Worm (Caenorhabditis elegans) whole organism, mixed stage, embryonic: ENCODE data around the gene srx-50.

Experiments used
- ceh-43 ChIP-seq: fragments of 200-800 bp; sonication (Bioruptor generic); optimal IDR thresholded peaks from 2 replicates; lab custom pipeline; 2018; ENCODE audit warnings: mild to moderate bottlenecking, missing genetic modification characterization, moderate library complexity, missing compliant biosample characterization
- mab-5 ChIP-seq: fragments of 150-350 bp; optimal IDR thresholded peaks from 2 replicates; lab custom pipeline; 2014; ENCODE audit warnings: missing biosample characterization, missing genetic modification characterization
- nhr-12 ChIP-seq: fragments of 150-350 bp; optimal IDR thresholded peaks from 2 replicates; lab custom pipeline; 2014; ENCODE audit warnings: missing biosample characterization, missing genetic modification characterization
- nhr-237 ChIP-seq: fragments of 150-350 bp; optimal IDR thresholded peaks from 2 replicates; lab custom pipeline; 2014; ENCODE audit warnings: missing biosample characterization, missing genetic modification characterization

DNA sequence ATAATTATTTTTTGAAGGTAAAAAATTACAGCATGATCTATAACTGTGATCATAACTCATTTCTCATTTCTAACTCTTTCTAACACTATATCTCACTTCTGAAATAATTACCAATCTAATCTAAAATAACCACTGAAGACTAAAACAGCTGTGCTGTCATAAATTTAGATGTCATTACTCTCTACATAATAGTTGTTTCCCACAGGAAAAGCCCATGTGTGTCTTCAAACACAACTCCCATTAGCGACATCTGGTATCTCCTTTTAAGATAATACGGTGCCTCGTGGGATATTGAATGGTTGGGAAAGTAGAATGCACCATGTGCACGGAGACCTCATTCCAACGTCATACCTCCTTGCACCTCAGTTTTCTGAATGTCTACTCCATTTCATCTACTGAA is 7.2 kb downstream of the srx-50 start, which contains the start of gene Y43B11AL.1:
- TF ChIP-seq nhr-12 (no peak), nhr-237 (no peak), ceh-43 (GFP tag; lab: Kevin White, UChicago) (no peak), mab-5 (tag; lab: Kevin White, UChicago) (no peak)
